Worm (Caenorhabditis elegans): ENCODE data around the gene C50B6.9.

The C50B6.9 gene

ce11 chrV:13313045-13313623 lies 23.0 kb upstream of the C50B6.9 start, which contains the start of gene C50B6.3 (continued):
- peak; percentile 96 for TF ChIP-seq dsc-1 (tag; optimal IDR thresholded peaks at IDR 0.05)
- TF ChIP-seq elt-2 (tag; optimal IDR thresholded peaks at IDR 0.05) = peak; percentile 63
- peak in 1 of 2 experiments; percentile 58 for TF ChIP-seq mdl-1 (tag; optimal IDR thresholded peaks at IDR 0.05)
- no peak for TF ChIP-seq hlh-17 (GFP tag; optimal IDR thresholded peaks at IDR 0.05; ENCODE audit: borderline replicate concordance)
- no peak for TF ChIP-seq sptf-1 (tag; optimal IDR thresholded peaks at IDR 0.05)
- TF ChIP-seq ceh-82 (tag; optimal IDR thresholded peaks at IDR 0.05) = peak; percentile 71 to 86 (median 84)

- TF ChIP-seq ceh-88 (GFP tag; IDR thresholded peaks at IDR 0.05) (no peak), aha-1 (tag; optimal IDR thresholded peaks at IDR 0.05) (no peak), mef-2 (tag; optimal IDR thresholded peaks at IDR 0.05) (no peak), isw-1 (GFP tag; IDR thresholded peaks at IDR 0.05) (no peak), grh-1 (GFP tag; IDR thresholded peaks at IDR 0.05) (no peak), nhr-11 (tag; optimal IDR thresholded peaks at IDR 0.05) (peak; percentile 17)
Observed at ce11 chrV:13317911-13318502, 18.2 kb upstream of the C50B6.9 start, which contains the start of the genes col-161 and srh-18. Gene col-161, minus strand, starts transcription at chrV:13318011. Gene srh-18, plus strand, starts transcription at chrV:13318452.

ce11 chrV:13320676-13321075 lies 15.5 kb upstream of the C50B6.9 start, which contains the start of gene srh-15:
Gene srh-15, plus strand, starts transcription at chrV:13320976.
- no peak for TF ChIP-seq lir-3 (tag; optimal IDR thresholded peaks at IDR 0.05; ENCODE audit: poor library complexity)
- no peak for TF ChIP-seq efl-1 (optimal IDR thresholded peaks at IDR 0.05)
- peak in 1 of 2 experiments; percentile 20 for TF ChIP-seq efl-1 (GFP tag; optimal IDR thresholded peaks at IDR 0.05 in 1 of 2)

- no peak for TF ChIP-seq lin-15B (tag; optimal IDR thresholded peaks at IDR 0.05)
- no peak for TF ChIP-seq alr-1 (tag; optimal IDR thresholded peaks at IDR 0.05; ENCODE audit: borderline replicate concordance)
- peak; percentile 17 for TF ChIP-seq elt-2 (tag; optimal IDR thresholded peaks at IDR 0.05)
- TF ChIP-seq mef-2 (tag; optimal IDR thresholded peaks at IDR 0.05) = no peak
Observed at ce11 chrV:13324933-13325760, 11.0 kb upstream of the C50B6.9 start, which contains the start of gene C50B6.7. Gene C50B6.7, minus strand, starts transcription at chrV:13324983.

- TF ChIP-seq nhr-11 (tag; optimal IDR thresholded peaks at IDR 0.05) (no peak), elt-3 (tag; optimal IDR thresholded peaks at IDR 0.05) (no peak), elt-2 (tag; optimal IDR thresholded peaks at IDR 0.05) (no peak), efl-1 (optimal IDR thresholded peaks at IDR 0.05) (no peak), efl-1 (GFP tag; optimal IDR thresholded peaks at IDR 0.05 in 1 of 2) (no peak), alr-1 (tag; optimal IDR thresholded peaks at IDR 0.05; ENCODE audit: borderline replicate concordance) (no peak), grh-1 (GFP tag; IDR thresholded peaks at IDR 0.05) (no peak), fkh-10 (GFP tag; optimal IDR thresholded peaks at IDR 0.05) (no peak), ceh-88 (GFP tag; IDR thresholded peaks at IDR 0.05) (no peak), nhr-19 (GFP tag; conservative IDR thresholded peaks at IDR 0.05) (no peak), zip-4 (GFP tag; optimal IDR thresholded peaks at IDR 0.05) (no peak), C04F5.9 (tag; optimal IDR thresholded peaks at IDR 0.05) (no peak), pax-3 (tag; optimal IDR thresholded peaks at IDR 0.05) (no peak), fkh-4 (tag; optimal IDR thresholded peaks at IDR 0.05; ENCODE audit: borderline replicate concordance) (no peak), lin-15B (tag; optimal IDR thresholded peaks at IDR 0.05) (no peak), lir-3 (tag; optimal IDR thresholded peaks at IDR 0.05; ENCODE audit: poor library complexity) (no peak), sox-4 (tag; optimal IDR thresholded peaks at IDR 0.05) (no peak), sptf-1 (tag; optimal IDR thresholded peaks at IDR 0.05) (no peak), nhr-71 (tag; optimal IDR thresholded peaks at IDR 0.05) (no peak), pag-3 (tag; optimal IDR thresholded peaks at IDR 0.05; ENCODE audit: borderline replicate concordance, insufficient read depth) (no peak), lin-13 (GFP tag; optimal IDR thresholded peaks at IDR 0.05) (no peak)
Observed at ce11 chrV:13327463-13327862, 8.7 kb upstream of the C50B6.9 start, which contains the start of gene str-37. Gene str-37, plus strand, starts transcription at chrV:13327763.

Data from whole organism, L1 larva.